Fruit fly (Drosophila melanogaster) whole organism, embryonic: ENCODE results near the gene Rab18.
A peak's percentile ranks its signal among the peaks of the same experiment; 100 is the strongest.

Experiments
- Atf3 ChIP-seq: fragments of 200-800 bp; sonication (Bioruptor generic); optimal IDR thresholded peaks from 3 replicates; lab custom pipeline; 2016; ENCODE audit warnings: missing biosample characterization, missing genetic modification characterization
- BEAF-32 ChIP-seq: fragments of 200-800 bp; sonication (Bioruptor generic); optimal IDR thresholded peaks from 3 replicates; lab custom pipeline; 2017; ENCODE audit warnings: missing biosample characterization, missing genetic modification characterization, mild to moderate bottlenecking, moderate library complexity, missing genetic modification reagents
- Bdp1 ChIP-seq: fragments of 200-800 bp; sonication (Bioruptor generic); optimal IDR thresholded peaks from 3 replicates; lab custom pipeline; 2016; ENCODE audit warnings: missing biosample characterization, missing genetic modification characterization
- CG10431 ChIP-seq: fragments of 200-800 bp; sonication (Bioruptor generic); optimal IDR thresholded peaks from 3 replicates; lab custom pipeline; 2018; ENCODE audit warnings: missing biosample characterization, mild to moderate bottlenecking, missing genetic modification characterization
- CG14050 ChIP-seq: fragments of 200-800 bp; sonication (Bioruptor generic); IDR thresholded peaks from 3 replicates; pipeline ENCODE4 v1.3.6; 2022; ENCODE audit warnings: missing biosample characterization, missing genetic modification characterization
- CG15011 ChIP-seq: fragments of 200-800 bp; sonication (Bioruptor generic); optimal IDR thresholded peaks from 3 replicates; lab custom pipeline; 2018; ENCODE audit warnings: missing biosample characterization, mild to moderate bottlenecking, missing genetic modification characterization
- CG17385 ChIP-seq: fragments of 200-800 bp; sonication (Bioruptor generic); optimal IDR thresholded peaks from 3 replicates; lab custom pipeline; 2018; ENCODE audit warnings: missing biosample characterization, mild to moderate bottlenecking, missing genetic modification characterization
- CG17568 ChIP-seq: fragments of 200-800 bp; sonication (Bioruptor generic); optimal IDR thresholded peaks from 2 replicates; lab custom pipeline; 2018; ENCODE audit warnings: missing biosample characterization, mild to moderate bottlenecking, missing genetic modification characterization, moderate library complexity
- CG17829 ChIP-seq: fragments of 200-800 bp; optimal IDR thresholded peaks from 2 replicates; lab custom pipeline; 2019; ENCODE audit warnings: missing biosample characterization, mild to moderate bottlenecking, missing genetic modification characterization, moderate library complexity
- CG18619 ChIP-seq: fragments of 200-800 bp; sonication (Bioruptor generic); optimal IDR thresholded peaks from 3 replicates; lab custom pipeline; 2017; ENCODE audit warnings: missing biosample characterization, mild to moderate bottlenecking, missing genetic modification characterization
- CG30020 ChIP-seq: fragments of 200-800 bp; optimal IDR thresholded peaks from 2 replicates; lab custom pipeline; 2019; ENCODE audit warnings: missing biosample characterization, mild to moderate bottlenecking, missing genetic modification characterization, moderate library complexity
- CG31365 ChIP-seq: fragments of 200-800 bp; sonication (Bioruptor generic); optimal IDR thresholded peaks from 2 replicates; lab custom pipeline; 2018; ENCODE audit warnings: missing biosample characterization, mild to moderate bottlenecking, missing genetic modification characterization
- CG31388 ChIP-seq: fragments of 200-800 bp; sonication (Bioruptor generic); optimal IDR thresholded peaks from 2 replicates; lab custom pipeline; 2016; ENCODE audit warnings: missing biosample characterization, missing genetic modification characterization
- CG6813 ChIP-seq: fragments of 200-800 bp; sonication (Bioruptor generic); optimal IDR thresholded peaks from 2 replicates; lab custom pipeline; 2017; ENCODE audit warnings: missing biosample characterization, missing genetic modification characterization, mild to moderate bottlenecking, moderate library complexity, missing genetic modification reagents
- CG7745 ChIP-seq: fragments of 200-800 bp; sonication (Bioruptor generic); optimal IDR thresholded peaks from 2 replicates; lab custom pipeline; 2018; ENCODE audit warnings: missing biosample characterization, mild to moderate bottlenecking, missing genetic modification characterization, moderate library complexity
- CG8290 ChIP-seq, 3 experiments: fragments of 200-800 bp; sonication (Bioruptor generic); optimal IDR thresholded peaks; 2 replicates each; lab custom pipeline; 2016 to 2019; ENCODE audit warnings: missing biosample characterization in 3 of 3, missing genetic modification characterization in 3 of 3, mild to moderate bottlenecking in 2 of 3, moderate library complexity in 1 of 3
- CG8359 ChIP-seq: fragments of 200-800 bp; sonication (Bioruptor generic); optimal IDR thresholded peaks from 2 replicates; lab custom pipeline; 2017; ENCODE audit warnings: missing biosample characterization, mild to moderate bottlenecking, missing genetic modification characterization, borderline replicate concordance
- CG8388 ChIP-seq: fragments of 200-800 bp; sonication (Bioruptor generic); optimal IDR thresholded peaks from 2 replicates; lab custom pipeline; 2019; ENCODE audit warnings: missing biosample characterization, mild to moderate bottlenecking, missing genetic modification characterization, moderate library complexity
- CG8478 ChIP-seq: fragments of >200 bp; optimal IDR thresholded peaks from 2 replicates; lab custom pipeline; 2018
- CG8924 ChIP-seq: fragments of 200-800 bp; optimal IDR thresholded peaks from 3 replicates; lab custom pipeline; 2019; ENCODE audit warnings: missing biosample characterization, mild to moderate bottlenecking, missing genetic modification characterization, moderate library complexity
- Hey ChIP-seq: fragments of 200-800 bp; sonication (Bioruptor generic); optimal IDR thresholded peaks from 3 replicates; lab custom pipeline; 2018; ENCODE audit warnings: missing biosample characterization, mild to moderate bottlenecking, missing genetic modification characterization
- HmgZ ChIP-seq: fragments of 200-800 bp; sonication (Bioruptor generic); optimal IDR thresholded peaks from 2 replicates; lab custom pipeline; 2018; ENCODE audit warnings: missing biosample characterization, mild to moderate bottlenecking, missing genetic modification characterization
- Hsf ChIP-seq: fragments of 200-800 bp; sonication (Bioruptor generic); optimal IDR thresholded peaks from 3 replicates; lab custom pipeline; 2016; ENCODE audit warnings: missing biosample characterization, missing genetic modification characterization
- Lpt ChIP-seq: fragments of >200 bp; optimal IDR thresholded peaks from 2 replicates; lab custom pipeline; 2018; ENCODE audit warnings: missing biosample characterization, missing genetic modification characterization
- MTF-1 ChIP-seq: fragments of 200-800 bp; sonication (Bioruptor generic); optimal IDR thresholded peaks from 2 replicates; lab custom pipeline; 2018; ENCODE audit warnings: missing biosample characterization, mild to moderate bottlenecking, missing genetic modification characterization, borderline replicate concordance
- Med ChIP-seq: fragments of 200-800 bp; sonication (Bioruptor generic); peaks from one replicate; lab custom pipeline; 2016; ENCODE audit warnings: missing biosample characterization, missing genetic modification characterization, mild to moderate bottlenecking, inconsistent platforms, moderate library complexity
- Oaz ChIP-seq: fragments of 200-800 bp; sonication (Bioruptor generic); IDR thresholded peaks from 2 replicates; pipeline ENCODE4 v1.3.6; 2022; ENCODE audit warnings: missing biosample characterization, missing genetic modification characterization
- PHDP ChIP-seq: fragments of 200-800 bp; sonication (Bioruptor generic); optimal IDR thresholded peaks from 3 replicates; lab custom pipeline; 2018; ENCODE audit warnings: missing biosample characterization, mild to moderate bottlenecking, missing genetic modification characterization, moderate library complexity
- Poxn ChIP-seq: fragments of 200-800 bp; sonication (Bioruptor generic); IDR thresholded peaks from 2 replicates; pipeline ENCODE4 v1.3.6; 2022; ENCODE audit warnings: missing biosample characterization, missing genetic modification characterization
- ase ChIP-seq: fragments of 200-800 bp; sonication (Bioruptor generic); IDR thresholded peaks from 3 replicates; pipeline ENCODE4 v1.3.6; 2022; ENCODE audit warnings: missing biosample characterization, missing genetic modification characterization
- br ChIP-seq: fragments of >200 bp; optimal IDR thresholded peaks from 2 replicates; lab custom pipeline; 2017
- cad ChIP-seq: fragments of >200 bp; optimal IDR thresholded peaks from 2 replicates; lab custom pipeline; 2017; ENCODE audit warnings: missing biosample characterization, missing genetic modification characterization
- caup ChIP-seq: fragments of 200-800 bp; sonication (Bioruptor generic); optimal IDR thresholded peaks from 3 replicates; lab custom pipeline; 2017; ENCODE audit warnings: missing biosample characterization, mild to moderate bottlenecking, missing genetic modification characterization, moderate library complexity; ENCODE audit not compliant: severe bottlenecking
- crol ChIP-seq: fragments of 200-800 bp; sonication (Bioruptor generic); IDR thresholded peaks from 2 replicates; pipeline ENCODE4 v1.3.6; 2022; ENCODE audit warnings: missing biosample characterization, missing genetic modification characterization
- emc ChIP-seq: fragments of 200-800 bp; sonication (Bioruptor generic); optimal IDR thresholded peaks from 2 replicates; lab custom pipeline; 2016; ENCODE audit warnings: missing biosample characterization, missing genetic modification characterization
- ewg ChIP-seq: fragments of 200-800 bp; sonication (Bioruptor generic); optimal IDR thresholded peaks from 3 replicates; lab custom pipeline; 2017; ENCODE audit warnings: mild to moderate bottlenecking, missing biosample characterization, missing genetic modification reagents, missing genetic modification characterization
- gro ChIP-seq: fragments of 200-800 bp; sonication (Bioruptor generic); optimal IDR thresholded peaks from 2 replicates; lab custom pipeline; 2016; ENCODE audit warnings: missing biosample characterization, missing genetic modification characterization
- jigr1 ChIP-seq: fragments of 200-800 bp; sonication (Bioruptor generic); IDR thresholded peaks from 3 replicates; pipeline ENCODE4 v1.3.6; 2022; ENCODE audit warnings: missing biosample characterization, missing genetic modification characterization
- org-1 ChIP-seq: fragments of 200-800 bp; sonication (Bioruptor generic); optimal IDR thresholded peaks from 2 replicates; lab custom pipeline; 2017; ENCODE audit warnings: missing biosample characterization, missing genetic modification characterization
- peb ChIP-seq: fragments of 200-800 bp; sonication (Bioruptor generic); IDR thresholded peaks from 2 replicates; pipeline ENCODE4 v1.3.6; 2022; ENCODE audit warnings: missing biosample characterization, missing genetic modification characterization
- pum ChIP-seq: fragments of 200-800 bp; sonication (Bioruptor generic); optimal IDR thresholded peaks from 2 replicates; lab custom pipeline; 2016; ENCODE audit warnings: missing biosample characterization, missing genetic modification characterization
- schlank ChIP-seq: fragments of 200-800 bp; sonication (Bioruptor generic); optimal IDR thresholded peaks from 2 replicates; lab custom pipeline; 2018; ENCODE audit warnings: missing biosample characterization, mild to moderate bottlenecking, missing genetic modification characterization
- sim ChIP-seq: fragments of 200-800 bp; sonication (Bioruptor generic); IDR thresholded peaks from 2 replicates; pipeline ENCODE4 v1.3.6; 2022; ENCODE audit warnings: missing biosample characterization, missing genetic modification characterization
- slp2 ChIP-seq: fragments of 200-800 bp; sonication (Bioruptor generic); optimal IDR thresholded peaks from 2 replicates; lab custom pipeline; 2016; ENCODE audit warnings: missing biosample characterization, missing genetic modification characterization
- stc ChIP-seq: fragments of 200-800 bp; sonication (Bioruptor generic); IDR thresholded peaks from 2 replicates; pipeline ENCODE4 v1.3.6; 2022; ENCODE audit warnings: missing biosample characterization, missing genetic modification characterization
- stwl ChIP-seq: fragments of 200-800 bp; sonication (Bioruptor generic); optimal IDR thresholded peaks from 3 replicates; lab custom pipeline; 2018; ENCODE audit warnings: missing biosample characterization, mild to moderate bottlenecking, missing genetic modification characterization, moderate library complexity
- sug ChIP-seq: fragments of 200-800 bp; optimal IDR thresholded peaks from 2 replicates; lab custom pipeline; 2019; ENCODE audit warnings: missing biosample characterization, mild to moderate bottlenecking, missing genetic modification characterization, moderate library complexity
- usp ChIP-seq: fragments of >200 bp; optimal IDR thresholded peaks from 2 replicates; lab custom pipeline; 2017; ENCODE audit warnings: missing biosample characterization, missing genetic modification characterization
- z ChIP-seq: fragments of 200-800 bp; sonication (Bioruptor generic); IDR thresholded peaks from 3 replicates; pipeline ENCODE4 v1.3.6; 2022; ENCODE audit warnings: missing biosample characterization, missing genetic modification characterization

The Rab18 gene

DNA sequence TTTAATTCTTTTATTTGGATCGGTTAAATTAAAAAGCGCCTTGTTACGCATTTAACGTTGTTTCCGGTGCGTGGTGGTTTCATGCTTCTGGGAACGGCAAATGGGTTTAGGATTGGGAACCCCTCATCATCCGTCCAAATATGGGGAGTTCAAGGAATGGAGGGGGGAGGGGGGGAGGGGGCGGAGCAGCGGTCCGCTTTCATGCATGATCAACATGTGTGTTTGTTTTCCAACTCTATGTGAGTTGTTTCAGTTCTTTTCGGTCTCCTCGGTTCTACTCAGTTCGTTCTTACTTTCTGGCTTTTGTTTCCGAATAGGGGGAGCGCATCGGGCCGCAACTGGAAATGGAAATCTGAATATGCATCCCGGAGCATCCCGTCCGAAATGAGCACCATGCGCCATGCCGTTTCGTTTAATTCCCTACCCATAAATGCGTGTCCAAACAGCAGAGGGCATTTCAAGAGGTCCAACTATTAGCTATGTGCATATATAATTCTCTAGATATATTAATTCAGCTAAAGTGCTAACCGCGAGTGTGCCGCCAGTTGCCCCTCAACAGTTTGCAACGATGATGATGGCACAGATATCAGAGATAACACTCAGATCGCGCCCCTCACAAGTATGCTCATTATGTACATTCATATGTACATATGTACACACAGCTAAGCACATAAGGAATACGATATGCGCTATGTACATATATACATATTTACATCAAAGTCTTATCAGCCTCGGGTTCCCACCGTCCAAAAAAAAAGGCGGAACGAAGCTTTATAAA, 6.0 kb upstream of the Rab18 start (continued):
- TF ChIP-seq CG8359 (GFP tag; lab: Kevin White, UChicago) (peak; percentile 85), br (lab: Kevin White, UChicago) (no peak), BEAF-32 (GFP tag; lab: Kevin White, UChicago) (peak; percentile 23), ewg (GFP tag; lab: Kevin White, UChicago) (peak; percentile 84), Lpt (GFP tag; lab: Kevin White, UChicago) (no peak), CG8290 (GFP tag; optimal IDR thresholded peaks at IDR 0.05; lab: Kevin White, UChicago) (peak; percentile 86), CG8290 (tag; optimal IDR thresholded peaks at IDR 0.05; lab: Kevin White, UChicago) (peak; percentile 98 to 99), Hey (tag; lab: Kevin White, UChicago) (peak; percentile 94), CG14050 (GFP tag; lab: Robert Waterston, UW) (peak; percentile 67), schlank (peak; percentile 91), stc (GFP tag; lab: Robert Waterston, UW) (peak; percentile 86), CG31365 (tag; lab: Kevin White, UChicago) (peak; percentile 88), CG17568 (peak; percentile 97), CG17385 (GFP tag; lab: Kevin White, UChicago) (peak; percentile 88), CG31388 (GFP tag; lab: Kevin White, UChicago) (peak; percentile 83), cad (no peak), HmgZ (tag; lab: Kevin White, UChicago) (peak; percentile 96), org-1 (GFP tag; lab: Kevin White, UChicago) (peak; percentile 92), CG10431 (GFP tag; lab: Kevin White, UChicago) (peak; percentile 96), ase (GFP tag; lab: Robert Waterston, UW) (peak; percentile 71; the same call in 2 of the 3 replicates), CG17829 (tag; lab: Kevin White, UChicago) (peak; percentile 74), sim (GFP tag; lab: Robert Waterston, UW) (peak; percentile 93), Atf3 (GFP tag; lab: Kevin White, UChicago) (peak; percentile 80), jigr1 (GFP tag; lab: Robert Waterston, UW) (no peak), CG30020 (tag; lab: Kevin White, UChicago) (peak; percentile 33), Med (GFP tag; lab: Kevin White, UChicago) (peak; percentile 98), PHDP (peak; percentile 94), usp (GFP tag; lab: Kevin White, UChicago) (no peak), CG15011 (GFP tag; lab: Kevin White, UChicago) (peak; percentile 95), MTF-1 (peak; percentile 98), CG7745 (peak; percentile 95), CG8924 (tag; lab: Kevin White, UChicago) (peak; percentile 84), pum (GFP tag; lab: Kevin White, UChicago) (peak; percentile 84), Hsf (GFP tag; lab: Kevin White, UChicago) (peak; percentile 78), z (peak; percentile 74), crol (GFP tag; lab: Robert Waterston, UW) (peak; percentile 78), Oaz (GFP tag; lab: Robert Waterston, UW) (peak; percentile 51), CG18619 (GFP tag; lab: Kevin White, UChicago) (peak; percentile 92), caup (peak; percentile 97), CG8388 (peak; percentile 76), CG6813 (GFP tag; lab: Kevin White, UChicago) (peak; percentile 99), Bdp1 (GFP tag; lab: Kevin White, UChicago) (peak; percentile 87), Poxn (no peak; the same call in 1 of the 2 replicates), peb (GFP tag; lab: Robert Waterston, UW) (peak; percentile 69), gro (peak; percentile 90), emc (GFP tag; lab: Kevin White, UChicago) (peak; percentile 66), stwl (tag; lab: Kevin White, UChicago) (peak; percentile 49), sug (tag; lab: Kevin White, UChicago) (peak; percentile 72), slp2 (peak; percentile 85), CG8478 (lab: Kevin White, UChicago) (no peak)
